Fruit fly (Drosophila melanogaster) S2 (cell line): ENCODE data around the gene CG31802.

Source experiments
- CG8478 ChIP-seq: fragments of >200 bp; optimal IDR thresholded peaks from 2 replicates; lab custom pipeline; 2018
- CTCF ChIP-seq, 2 experiments: fragments of >200 bp; optimal IDR thresholded peaks; 2 replicates each; lab custom pipeline; 2018

dm6 chr2L:18158622-18159043 lies 50.4 kb downstream of the CG31802 start:
- TF ChIP-seq CTCF (optimal IDR thresholded peaks at IDR 0.05; lab: Kevin White, UChicago) (peak in 1 of 2 experiments; percentile 10), CG8478 (no peak)
